Worm (Caenorhabditis elegans) whole organism, midembryonic: Measurements from ENCODE around the gene Y40H7A.4.

Experiments used
- T22C8.4 ChIP-seq: fragments of 200-800 bp; sonication (Bioruptor generic); IDR thresholded peaks from 2 replicates; pipeline ENCODE4 v1.3.6; 2022; ENCODE audit warnings: missing genetic modification characterization, missing compliant biosample characterization
- flt-1 ChIP-seq: fragments of 200-800 bp; sonication (Bioruptor generic); IDR thresholded peaks from 2 replicates; pipeline ENCODE4 v1.3.6; 2022; ENCODE audit warnings: missing genetic modification characterization, missing compliant biosample characterization
- tab-1 ChIP-seq: fragments of 200-800 bp; sonication (Bioruptor generic); IDR thresholded peaks from 2 replicates; pipeline ENCODE4 v1.3.6; 2022; ENCODE audit warnings: missing genetic modification characterization, missing compliant biosample characterization

ce11 chrIV:15210482-15210881 lies 35.1 kb upstream of the Y40H7A.4 start:
- no peak for TF ChIP-seq flt-1 (GFP tag; lab: Robert Waterston, UW)
- TF ChIP-seq T22C8.4 (GFP tag; lab: Robert Waterston, UW) = no peak
- TF ChIP-seq tab-1 (GFP tag; lab: Robert Waterston, UW) = no peak
